Fruit fly (Drosophila melanogaster) whole organism, embryonic: ENCODE measurements around the gene CG3815.

Source experiments
- CG10979 ChIP-seq: fragments of 200-800 bp; sonication (Bioruptor generic); optimal IDR thresholded peaks from 2 replicates; lab custom pipeline; 2018; ENCODE audit warnings: missing biosample characterization, mild to moderate bottlenecking, missing genetic modification characterization, moderate library complexity
- CG11560 ChIP-seq: fragments of 200-800 bp; sonication (Bioruptor generic); IDR thresholded peaks from 3 replicates; pipeline ENCODE4 v1.3.6; 2022; ENCODE audit warnings: missing biosample characterization, missing genetic modification characterization
- CG1233 ChIP-seq: fragments of 200-800 bp; sonication (Bioruptor generic); optimal IDR thresholded peaks from 4 replicates; lab custom pipeline; 2018; ENCODE audit warnings: missing biosample characterization, mild to moderate bottlenecking, missing genetic modification characterization
- CG12391 ChIP-seq: fragments of 200-800 bp; sonication (Bioruptor generic); optimal IDR thresholded peaks from 3 replicates; lab custom pipeline; 2018; ENCODE audit warnings: missing biosample characterization, mild to moderate bottlenecking, missing genetic modification characterization, moderate library complexity
- CG13624 ChIP-seq: fragments of 200-800 bp; sonication (Bioruptor generic); optimal IDR thresholded peaks from 2 replicates; lab custom pipeline; 2016; ENCODE audit warnings: missing biosample characterization, missing genetic modification characterization
- CG14441 ChIP-seq: fragments of 200-800 bp; sonication (Bioruptor generic); IDR thresholded peaks from 2 replicates; pipeline ENCODE4 v1.3.6; 2022; ENCODE audit warnings: missing biosample characterization, missing genetic modification characterization
- CG14710 ChIP-seq: fragments of 200-800 bp; sonication (Bioruptor generic); optimal IDR thresholded peaks from 3 replicates; lab custom pipeline; 2019; ENCODE audit warnings: missing biosample characterization, mild to moderate bottlenecking, missing genetic modification characterization, moderate library complexity
- CG15479 ChIP-seq: fragments of 200-800 bp; sonication (Bioruptor generic); optimal IDR thresholded peaks from 3 replicates; lab custom pipeline; 2019; ENCODE audit warnings: missing biosample characterization, mild to moderate bottlenecking, missing genetic modification characterization, moderate library complexity
- CG16813 ChIP-seq: fragments of 200-800 bp; sonication (Bioruptor generic); IDR thresholded peaks from 3 replicates; pipeline ENCODE4 v1.3.6; 2022; ENCODE audit warnings: missing biosample characterization, missing genetic modification characterization; ENCODE audit not compliant: partially characterized antibody
- CG18011 ChIP-seq: fragments of 200-800 bp; sonication (Bioruptor generic); optimal IDR thresholded peaks from 2 replicates; lab custom pipeline; 2017; ENCODE audit warnings: missing biosample characterization, missing genetic modification characterization, mild to moderate bottlenecking, moderate library complexity, missing genotype
- CG18619 ChIP-seq: fragments of 200-800 bp; sonication (Bioruptor generic); optimal IDR thresholded peaks from 3 replicates; lab custom pipeline; 2017; ENCODE audit warnings: missing biosample characterization, mild to moderate bottlenecking, missing genetic modification characterization
- CG2120 ChIP-seq: fragments of 200-800 bp; sonication (Bioruptor generic); optimal IDR thresholded peaks from 3 replicates; lab custom pipeline; 2016; ENCODE audit warnings: missing biosample characterization, missing genetic modification characterization
- CG31388 ChIP-seq: fragments of 200-800 bp; sonication (Bioruptor generic); optimal IDR thresholded peaks from 2 replicates; lab custom pipeline; 2016; ENCODE audit warnings: missing biosample characterization, missing genetic modification characterization
- CG4404 ChIP-seq: fragments of 200-800 bp; sonication (Bioruptor generic); IDR thresholded peaks from 2 replicates; pipeline ENCODE4 v1.3.6; 2022; ENCODE audit warnings: missing biosample characterization, missing genetic modification characterization
- CG5245 ChIP-seq: fragments of 200-800 bp; sonication (Bioruptor generic); optimal IDR thresholded peaks from 3 replicates; lab custom pipeline; 2016; ENCODE audit warnings: missing biosample characterization, missing genetic modification characterization
- CTCF ChIP-seq: fragments of 200-800 bp; sonication (Bioruptor generic); optimal IDR thresholded peaks from 2 replicates; lab custom pipeline; 2017; ENCODE audit warnings: missing biosample characterization, mild to moderate bottlenecking, missing genetic modification characterization, moderate library complexity
- CoRest ChIP-seq: fragments of 200-800 bp; sonication (Bioruptor generic); optimal IDR thresholded peaks from 3 replicates; lab custom pipeline; 2018; ENCODE audit warnings: missing biosample characterization, mild to moderate bottlenecking, missing genetic modification characterization, moderate library complexity
- CrebB ChIP-seq: fragments of 200-800 bp; sonication (Bioruptor generic); optimal IDR thresholded peaks from 3 replicates; lab custom pipeline; 2018; ENCODE audit warnings: missing biosample characterization, mild to moderate bottlenecking, missing genetic modification characterization
- D19A ChIP-seq: fragments of 200-800 bp; optimal IDR thresholded peaks from 3 replicates; lab custom pipeline; 2019; ENCODE audit warnings: missing biosample characterization, mild to moderate bottlenecking, missing genetic modification characterization, moderate library complexity
- Deaf1 ChIP-seq: fragments of 200-800 bp; optimal IDR thresholded peaks from 3 replicates; lab custom pipeline; 2019; ENCODE audit warnings: missing biosample characterization, mild to moderate bottlenecking, missing genetic modification characterization, moderate library complexity
- Doc3 ChIP-seq: fragments of 200-800 bp; sonication (Bioruptor generic); IDR thresholded peaks from 3 replicates; pipeline ENCODE4 v1.3.6; 2022; ENCODE audit warnings: missing biosample characterization, missing genetic modification characterization; ENCODE audit not compliant: partially characterized antibody
- Drgx ChIP-seq: fragments of 200-800 bp; sonication (Bioruptor generic); IDR thresholded peaks from 2 replicates; pipeline ENCODE4 v1.3.6; 2022; ENCODE audit warnings: missing biosample characterization, missing genetic modification characterization
- HLH3B ChIP-seq: fragments of 200-800 bp; sonication (Bioruptor generic); IDR thresholded peaks from 2 replicates; pipeline ENCODE4 v1.3.6; 2022; ENCODE audit warnings: missing biosample characterization, missing genetic modification characterization
- HLH4C ChIP-seq: fragments of 200-800 bp; sonication (Bioruptor generic); IDR thresholded peaks from 3 replicates; pipeline ENCODE4 v1.3.6; 2022; ENCODE audit warnings: missing biosample characterization, missing genetic modification characterization; ENCODE audit not compliant: partially characterized antibody
- HmgZ ChIP-seq: fragments of 200-800 bp; sonication (Bioruptor generic); optimal IDR thresholded peaks from 2 replicates; lab custom pipeline; 2018; ENCODE audit warnings: missing biosample characterization, mild to moderate bottlenecking, missing genetic modification characterization
- Myb ChIP-seq: fragments of 200-800 bp; sonication (Bioruptor generic); optimal IDR thresholded peaks from 2 replicates; lab custom pipeline; 2016; ENCODE audit warnings: missing biosample characterization, missing genetic modification characterization
- PHDP ChIP-seq: fragments of 200-800 bp; sonication (Bioruptor generic); optimal IDR thresholded peaks from 3 replicates; lab custom pipeline; 2018; ENCODE audit warnings: missing biosample characterization, mild to moderate bottlenecking, missing genetic modification characterization, moderate library complexity
- Pdp1 ChIP-seq, 2 experiments: fragments of 200-800 bp; sonication (Bioruptor generic); optimal IDR thresholded peaks; 3 replicates each; lab custom pipeline; 2016; ENCODE audit warnings: missing biosample characterization in 2 of 2, missing genetic modification characterization in 2 of 2, mild to moderate bottlenecking in 1 of 2, moderate library complexity in 1 of 2
- Sox100B ChIP-seq: fragments of 200-800 bp; sonication (Bioruptor generic); optimal IDR thresholded peaks from 3 replicates; lab custom pipeline; 2018; ENCODE audit warnings: missing biosample characterization, mild to moderate bottlenecking, missing genetic modification characterization
- Vsx1 ChIP-seq: fragments of 200-800 bp; sonication (Bioruptor generic); optimal IDR thresholded peaks from 2 replicates; lab custom pipeline; 2017; ENCODE audit warnings: missing biosample characterization, mild to moderate bottlenecking, missing genetic modification characterization, missing genetic modification reagents
- ap ChIP-seq: fragments of 200-800 bp; sonication (Bioruptor generic); IDR thresholded peaks from 2 replicates; pipeline ENCODE4 v1.3.6; 2022; ENCODE audit warnings: missing biosample characterization, missing genetic modification characterization
- br ChIP-seq: fragments of >200 bp; optimal IDR thresholded peaks from 2 replicates; lab custom pipeline; 2017
- bsh ChIP-seq, 2 experiments: fragments of 200-800 bp; sonication (Bioruptor generic); optimal IDR thresholded peaks; 2 replicates each; lab custom pipeline; 2017 to 2018; ENCODE audit warnings: mild to moderate bottlenecking in 2 of 2, missing biosample characterization in 2 of 2, missing genetic modification characterization in 2 of 2, moderate library complexity in 1 of 2
- cad ChIP-seq: fragments of >200 bp; optimal IDR thresholded peaks from 2 replicates; lab custom pipeline; 2017; ENCODE audit warnings: missing biosample characterization, missing genetic modification characterization
- chinmo ChIP-seq: fragments of 200-800 bp; sonication (Bioruptor generic); IDR thresholded peaks from 4 replicates; pipeline ENCODE4 v1.3.6; 2022; ENCODE audit warnings: missing biosample characterization, missing genetic modification characterization; ENCODE audit not compliant: partially characterized antibody
- dati ChIP-seq: fragments of 200-800 bp; sonication (Bioruptor generic); IDR thresholded peaks from 2 replicates; pipeline ENCODE4 v1.3.6; 2022; ENCODE audit warnings: missing biosample characterization, missing genetic modification characterization
- gsb ChIP-seq: fragments of 200-800 bp; sonication (Bioruptor generic); IDR thresholded peaks from 2 replicates; pipeline ENCODE4 v1.3.6; 2022; ENCODE audit warnings: missing biosample characterization, missing genetic modification characterization
- hkb ChIP-seq, 2 experiments: fragments of 200-800 bp in 1 of 2; fragments of >200 bp in 1 of 2; sonication (Bioruptor generic) in 1 of 2; IDR thresholded peaks in 1 of 2; optimal IDR thresholded peaks in 1 of 2; 2 replicates each; pipeline versions ENCODE4 v1.3.6 to Lab custom; 2017 to 2022; ENCODE audit warnings: missing biosample characterization in 1 of 2, missing genetic modification characterization in 1 of 2
- jumu ChIP-seq: fragments of 200-800 bp; sonication (Bioruptor generic); optimal IDR thresholded peaks from 3 replicates; lab custom pipeline; 2016; ENCODE audit warnings: missing biosample characterization, missing genetic modification characterization
- mld ChIP-seq: fragments of 200-800 bp; sonication (Bioruptor generic); IDR thresholded peaks from 3 replicates; pipeline ENCODE4 v1.3.6; 2022; ENCODE audit warnings: missing biosample characterization, missing genetic modification characterization; ENCODE audit not compliant: partially characterized antibody
- nmo ChIP-seq: fragments of 200-800 bp; sonication (Bioruptor generic); optimal IDR thresholded peaks from 2 replicates; lab custom pipeline; 2018; ENCODE audit warnings: missing biosample characterization, mild to moderate bottlenecking, missing genetic modification characterization, moderate library complexity
- nom ChIP-seq: fragments of 200-800 bp; sonication (Bioruptor generic); optimal IDR thresholded peaks from 2 replicates; lab custom pipeline; 2017; ENCODE audit warnings: missing biosample characterization, missing genetic modification characterization, mild to moderate bottlenecking, moderate library complexity, missing genetic modification reagents
- onecut ChIP-seq: fragments of 200-800 bp; sonication (Bioruptor generic); IDR thresholded peaks from 2 replicates; pipeline ENCODE4 v1.3.6; 2022; ENCODE audit warnings: missing biosample characterization, missing genetic modification characterization
- pho ChIP-seq: fragments of 200-800 bp; sonication (Bioruptor generic); optimal IDR thresholded peaks from 2 replicates; lab custom pipeline; 2016; ENCODE audit warnings: missing biosample characterization, missing genetic modification characterization
- pzg ChIP-seq: fragments of 200-800 bp; sonication (Bioruptor generic); optimal IDR thresholded peaks from 3 replicates; lab custom pipeline; 2018; ENCODE audit warnings: missing biosample characterization, mild to moderate bottlenecking, missing genetic modification characterization, moderate library complexity
- sim ChIP-seq: fragments of 200-800 bp; sonication (Bioruptor generic); IDR thresholded peaks from 2 replicates; pipeline ENCODE4 v1.3.6; 2022; ENCODE audit warnings: missing biosample characterization, missing genetic modification characterization
- slbo ChIP-seq: fragments of 200-800 bp; sonication (Bioruptor generic); IDR thresholded peaks from 2 replicates; pipeline ENCODE4 v1.3.6; 2022; ENCODE audit warnings: missing biosample characterization, missing genetic modification characterization
- sob ChIP-seq: fragments of 200-800 bp; sonication (Bioruptor generic); IDR thresholded peaks from 2 replicates; pipeline ENCODE4 v1.3.6; 2022; ENCODE audit warnings: missing biosample characterization, missing genetic modification characterization
- tap ChIP-seq: fragments of 200-800 bp; optimal IDR thresholded peaks from 3 replicates; lab custom pipeline; 2019; ENCODE audit warnings: missing biosample characterization, mild to moderate bottlenecking, missing genetic modification characterization, moderate library complexity
- trem ChIP-seq: fragments of 200-800 bp; optimal IDR thresholded peaks from 3 replicates; lab custom pipeline; 2019; ENCODE audit warnings: missing biosample characterization, mild to moderate bottlenecking, missing genetic modification characterization, moderate library complexity

The CG3815 gene

DNA sequence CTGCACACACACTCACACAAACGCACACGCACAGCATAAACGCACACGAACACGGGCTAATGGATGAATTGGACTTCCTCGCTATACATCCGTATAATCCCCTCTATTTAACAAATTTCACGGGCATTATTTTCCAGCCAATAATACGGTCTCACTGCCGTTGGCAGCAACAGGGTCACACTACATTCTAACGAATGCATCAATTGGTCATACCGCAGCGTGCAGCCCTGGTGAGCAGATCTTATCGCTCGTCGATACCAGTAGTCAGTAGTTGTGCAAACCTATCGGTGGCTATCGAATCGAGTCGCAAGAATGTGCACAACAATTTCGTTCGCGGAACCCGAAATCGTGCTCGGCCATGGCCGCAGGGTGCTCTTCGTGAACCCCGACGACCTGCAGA, 7.3 kb upstream of the CG3815 start, which contains the start of the genes Top3beta and wuho (continued):
- TF ChIP-seq CoRest (tag; lab: Kevin White, UChicago) (peak; percentile 32), CG12391 (tag; lab: Kevin White, UChicago) (peak; percentile 63), Deaf1 (peak; percentile 65), CG13624 (GFP tag; lab: Kevin White, UChicago) (peak; percentile 77), onecut (GFP tag; lab: Robert Waterston, UW) (peak; percentile 36; the same call in 1 of the 2 replicates), mld (GFP tag; lab: Robert Waterston, UW) (peak; percentile 83), HmgZ (tag; lab: Kevin White, UChicago) (peak; percentile 85), pho (peak; percentile 57), gsb (GFP tag; lab: Robert Waterston, UW) (no peak), trem (peak; percentile 78), bsh (GFP tag; optimal IDR thresholded peaks at IDR 0.05; lab: Kevin White, UChicago) (peak in 1 of 2 experiments; percentile 2), HLH4C (peak; percentile 79), jumu (GFP tag; lab: Kevin White, UChicago) (peak; percentile 58), CG10979 (tag; lab: Kevin White, UChicago) (no peak), slbo (GFP tag; lab: Robert Waterston, UW) (peak; percentile 55; the same call in 1 of the 2 replicates), HLH3B (GFP tag; lab: Robert Waterston, UW) (no peak), CrebB (tag; lab: Kevin White, UChicago) (peak; percentile 41), D19A (tag; lab: Kevin White, UChicago) (no peak), CG5245 (GFP tag; lab: Kevin White, UChicago) (no peak), nom (GFP tag; lab: Kevin White, UChicago) (peak; percentile 19), sim (GFP tag; lab: Robert Waterston, UW) (no peak), Sox100B (GFP tag; lab: Kevin White, UChicago) (no peak), CG1233 (GFP tag; lab: Kevin White, UChicago) (no peak), CG14441 (GFP tag; lab: Robert Waterston, UW) (0 out of 2 replicates have a peak, but pooled peaks have one; percentile 4), hkb (optimal IDR thresholded peaks at IDR 0.05; lab: Kevin White, UChicago) (no peak), hkb (GFP tag; IDR thresholded peaks at IDR 0.05; lab: Robert Waterston, UW) (no peak), chinmo (peak; percentile 85; the same call in 2 of the 4 replicates), CG18011 (GFP tag; lab: Kevin White, UChicago) (peak; percentile 25), sob (GFP tag; lab: Robert Waterston, UW) (peak; percentile 65; the same call in 1 of the 2 replicates), CG15479 (GFP tag; lab: Kevin White, UChicago) (peak; percentile 90), Vsx1 (GFP tag; lab: Kevin White, UChicago) (no peak), dati (no peak), pzg (GFP tag; lab: Kevin White, UChicago) (peak; percentile 100), CG14710 (tag; lab: Kevin White, UChicago) (peak; percentile 74), Drgx (GFP tag; lab: Robert Waterston, UW) (no peak), CG11560 (tag; lab: Robert Waterston, UW) (peak; percentile 28; the same call in 1 of the 3 replicates), CG18619 (no peak), CG4404 (no peak), br (lab: Kevin White, UChicago) (no peak), CG2120 (peak; percentile 57), Pdp1 (GFP tag; optimal IDR thresholded peaks at IDR 0.05; lab: Kevin White, UChicago) (peak; percentile 47 to 82), CG31388 (GFP tag; lab: Kevin White, UChicago) (no peak), CTCF (peak; percentile 29), Myb (peak; percentile 76), CG16813 (GFP tag; lab: Robert Waterston, UW) (peak; percentile 62; the same call in 2 of the 3 replicates), nmo (GFP tag; lab: Kevin White, UChicago) (peak; percentile 47), cad (GFP tag; lab: Kevin White, UChicago) (no peak), tap (tag; lab: Kevin White, UChicago) (no peak), Doc3 (GFP tag; lab: Robert Waterston, UW) (peak; percentile 49; the same call in 1 of the 3 replicates), ap (GFP tag; lab: Robert Waterston, UW) (no peak), PHDP (tag; lab: Kevin White, UChicago) (peak; percentile 32)
